Worm (Caenorhabditis elegans) whole organism, L3 larva: ENCODE measurements around the gene nhr-15.

ENCODE experiments used
- eor-1 ChIP-seq, 2 experiments: fragments of 150-350 bp; optimal IDR thresholded peaks; 2 replicates each; lab custom pipeline; 2014 to 2018; ENCODE audit warnings: missing biosample characterization in 2 of 2, missing genetic modification characterization in 2 of 2
- mml-1 ChIP-seq: fragments of 150-350 bp; sonication (generic microtip); optimal IDR thresholded peaks from 3 replicates; lab custom pipeline; 2014; ENCODE audit warnings: missing biosample characterization, missing genetic modification characterization
- nhr-28 ChIP-seq: fragments of 150-350 bp; optimal IDR thresholded peaks from 2 replicates; lab custom pipeline; 2014; ENCODE audit warnings: missing biosample characterization, missing genetic modification characterization
- nhr-77 ChIP-seq: fragments of 150-350 bp; optimal IDR thresholded peaks from 2 replicates; lab custom pipeline; 2014; ENCODE audit warnings: missing biosample characterization, missing genetic modification characterization
- unc-39 ChIP-seq: sonication (generic microtip); optimal IDR thresholded peaks from 4 replicates; lab custom pipeline; 2017; ENCODE audit warnings: missing biosample characterization, missing genetic modification characterization
- unc-62 ChIP-seq: fragments of 150-350 bp; sonication (generic microtip); optimal IDR thresholded peaks from 4 replicates; lab custom pipeline; 2014; ENCODE audit warnings: missing biosample characterization, missing genetic modification reagents, missing genetic modification characterization
- zag-1 ChIP-seq: fragments of 150-350 bp; optimal IDR thresholded peaks from 2 replicates; lab custom pipeline; 2014; ENCODE audit warnings: missing biosample characterization, missing genetic modification characterization

- no peak for TF ChIP-seq nhr-77
- no peak for TF ChIP-seq unc-39
- no peak for TF ChIP-seq zag-1 (tag; lab: Kevin White, UChicago)
- no peak for TF ChIP-seq mml-1 (tag; lab: Kevin White, UChicago)
- TF ChIP-seq unc-62 (GFP tag; lab: Kevin White, UChicago), result no peak
- TF ChIP-seq nhr-28, result no peak
- no peak for TF ChIP-seq eor-1 (tag; optimal IDR thresholded peaks at IDR 0.05; lab: Kevin White, UChicago)
Measured at ce11 chrV:347561-348345, 35.2 kb downstream of the nhr-15 start.
